Worm (Caenorhabditis elegans) whole organism, L1 larva: ENCODE results near the gene ins-15.

Experiments
- C04F5.9 ChIP-seq: sonication (generic microtip); optimal IDR thresholded peaks from 2 replicates; lab custom pipeline; 2016; ENCODE audit warnings: missing genetic modification characterization, missing compliant biosample characterization
- egl-27 ChIP-seq, 2 experiments: fragments of 150-350 bp in 1 of 2; sonication (generic microtip); optimal IDR thresholded peaks; 3 replicates each; lab custom pipeline; 2017 to 2018; ENCODE audit warnings: missing biosample characterization in 2 of 2, missing genetic modification characterization in 2 of 2, missing genetic modification reagents in 2 of 2
- fkh-10 ChIP-seq: sonication (generic microtip); optimal IDR thresholded peaks from 2 replicates; lab custom pipeline; 2017; ENCODE audit warnings: missing biosample characterization, missing genetic modification reagents, missing genetic modification characterization
- isw-1 ChIP-seq: fragments of 200-800 bp; sonication (Bioruptor generic); IDR thresholded peaks from 2 replicates; pipeline ENCODE4 v1.3.6; 2022; ENCODE audit warnings: missing genetic modification characterization, missing compliant biosample characterization
- lin-15B ChIP-seq: fragments of 150-350 bp; sonication (generic microtip); optimal IDR thresholded peaks from 3 replicates; lab custom pipeline; 2014; ENCODE audit warnings: missing biosample characterization, missing genetic modification characterization
- lin-35 ChIP-seq, 2 experiments: fragments of 150-350 bp; optimal IDR thresholded peaks; 2 replicates each; lab custom pipeline; 2014; ENCODE audit warnings: missing biosample characterization in 2 of 2, missing genetic modification characterization in 2 of 2, missing genetic modification reagents in 2 of 2
- nhr-12 ChIP-seq: sonication (generic microtip); optimal IDR thresholded peaks from 2 replicates; lab custom pipeline; 2017; ENCODE audit warnings: missing biosample characterization, missing genetic modification characterization
- pax-3 ChIP-seq: fragments of 200-800 bp; sonication (Bioruptor generic); optimal IDR thresholded peaks from 2 replicates; lab custom pipeline; 2018; ENCODE audit warnings: mild to moderate bottlenecking, missing genetic modification characterization, moderate library complexity, missing compliant biosample characterization
- pqm-1 ChIP-seq: sonication (generic microtip); optimal IDR thresholded peaks from 3 replicates; lab custom pipeline; 2017; ENCODE audit warnings: missing biosample characterization, missing genetic modification characterization
- sptf-1 ChIP-seq: fragments of 150-350 bp; optimal IDR thresholded peaks from 2 replicates; lab custom pipeline; 2014; ENCODE audit warnings: missing biosample characterization, missing genetic modification characterization
- swsn-7 ChIP-seq: sonication (generic microtip); optimal IDR thresholded peaks from 2 replicates; lab custom pipeline; 2016; ENCODE audit warnings: missing genetic modification characterization, missing compliant biosample characterization
- unc-62 ChIP-seq: fragments of 150-350 bp; optimal IDR thresholded peaks from 2 replicates; lab custom pipeline; 2014; ENCODE audit warnings: missing biosample characterization, missing genetic modification reagents, missing genetic modification characterization
- unc-98 ChIP-seq: fragments of 200-800 bp; sonication (Bioruptor generic); IDR thresholded peaks from 2 replicates; pipeline ENCODE4 v1.3.6; 2022; ENCODE audit warnings: missing genetic modification characterization, missing compliant biosample characterization
- ztf-4 ChIP-seq: fragments of 150-350 bp; optimal IDR thresholded peaks from 2 replicates; lab custom pipeline; 2014; ENCODE audit warnings: missing biosample characterization, missing genetic modification characterization

DNA sequence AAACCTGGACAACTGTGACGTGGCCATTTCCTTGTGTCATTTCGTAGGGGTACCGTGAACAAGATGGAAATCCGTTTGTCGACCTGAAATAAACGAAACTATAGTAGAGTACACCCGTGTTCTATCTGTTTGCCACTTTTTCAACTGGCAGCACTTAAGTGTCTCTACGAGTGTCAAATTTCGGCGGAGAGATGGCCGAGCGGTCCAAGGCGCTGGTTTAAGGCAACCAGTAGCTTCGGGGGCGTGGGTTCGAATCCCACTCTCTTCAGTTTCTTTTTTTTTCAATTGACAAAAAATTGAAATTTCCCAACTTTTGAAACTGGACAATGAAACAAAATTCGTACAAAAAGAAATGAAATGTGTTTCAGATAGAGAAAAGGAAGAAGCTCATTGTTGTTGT, 23.0 kb downstream of the ins-15 start:
- no peak for TF ChIP-seq ztf-4
- no peak for TF ChIP-seq unc-62 (GFP tag; lab: Kevin White, UChicago)
- TF ChIP-seq swsn-7 (tag; lab: Kevin White, UChicago), result peak; percentile 32
- no peak for TF ChIP-seq pqm-1 (tag; lab: Kevin White, UChicago)
- no peak for TF ChIP-seq unc-98 (GFP tag; lab: Robert Waterston, UW)
- no peak for TF ChIP-seq fkh-10 (GFP tag; lab: Kevin White, UChicago)
- TF ChIP-seq isw-1 (GFP tag; lab: Robert Waterston, UW), result no peak
- peak; percentile 13 to 53 for TF ChIP-seq lin-35 (GFP tag; optimal IDR thresholded peaks at IDR 0.05; lab: Kevin White, UChicago)
- no peak for TF ChIP-seq C04F5.9 (tag; lab: Kevin White, UChicago)
- no peak for TF ChIP-seq sptf-1
- TF ChIP-seq lin-15B (tag; lab: Kevin White, UChicago), result no peak
- no peak for TF ChIP-seq pax-3
- TF ChIP-seq egl-27 (tag; optimal IDR thresholded peaks at IDR 0.05; lab: Kevin White, UChicago), result no peak
- TF ChIP-seq nhr-12 (tag; lab: Kevin White, UChicago), result no peak
